Worm (Caenorhabditis elegans) whole organism, late embryonic: Measurements from ENCODE around the gene Y32F6A.5.

Experiments used
- C08G9.2 ChIP-seq: sonication (generic microtip); optimal IDR thresholded peaks from 2 replicates; lab custom pipeline; 2016; ENCODE audit warnings: mild to moderate bottlenecking, missing genetic modification characterization, moderate library complexity, missing compliant biosample characterization
- ama-1 ChIP-seq: fragments of 150-350 bp; optimal IDR thresholded peaks from 2 replicates; lab custom pipeline; 2014
- ceh-30 ChIP-seq: fragments of 150-350 bp; optimal IDR thresholded peaks from 2 replicates; lab custom pipeline; 2014; ENCODE audit warnings: missing biosample characterization, missing genetic modification characterization
- dve-1 ChIP-seq: sonication (generic microtip); optimal IDR thresholded peaks from 2 replicates; lab custom pipeline; 2017; ENCODE audit warnings: antibody characterized with exemption, mild to moderate bottlenecking, missing genetic modification characterization, missing compliant biosample characterization
- hlh-6 ChIP-seq: sonication (generic microtip); optimal IDR thresholded peaks from 2 replicates; lab custom pipeline; 2016; ENCODE audit warnings: missing genotype, missing genetic modification characterization, missing compliant biosample characterization
- pha-4 ChIP-seq: fragments of 150-350 bp; optimal IDR thresholded peaks from 2 replicates; lab custom pipeline; 2018; ENCODE audit warnings: missing biosample characterization, missing genetic modification reagents, missing genetic modification characterization
- unc-42 ChIP-seq: sonication (generic microtip); optimal IDR thresholded peaks from 2 replicates; lab custom pipeline; 2016; ENCODE audit warnings: missing genotype, missing genetic modification characterization, missing compliant biosample characterization
- unc-86 ChIP-seq: sonication (generic microtip); optimal IDR thresholded peaks from 2 replicates; lab custom pipeline; 2016; ENCODE audit warnings: missing genetic modification characterization, missing compliant biosample characterization

ce11 chrV:10406313-10406712, 47.1 kb downstream of the Y32F6A.5 start, which contains the start of gene F15H10.7:
- TF ChIP-seq dve-1 (tag; lab: Kevin White, UChicago) (no peak), pha-4 (tag; lab: Kevin White, UChicago) (no peak), unc-86 (tag; lab: Kevin White, UChicago) (no peak), ceh-30 (tag; lab: Kevin White, UChicago) (no peak), ama-1 (lab: Kevin White, UChicago) (no peak), C08G9.2 (tag; lab: Kevin White, UChicago) (no peak), hlh-6 (tag; lab: Kevin White, UChicago) (no peak), unc-42 (tag; lab: Kevin White, UChicago) (no peak)
